Fruit fly (Drosophila melanogaster): Measurements from ENCODE around the gene CG43703.

Gene CG43703

DNA sequence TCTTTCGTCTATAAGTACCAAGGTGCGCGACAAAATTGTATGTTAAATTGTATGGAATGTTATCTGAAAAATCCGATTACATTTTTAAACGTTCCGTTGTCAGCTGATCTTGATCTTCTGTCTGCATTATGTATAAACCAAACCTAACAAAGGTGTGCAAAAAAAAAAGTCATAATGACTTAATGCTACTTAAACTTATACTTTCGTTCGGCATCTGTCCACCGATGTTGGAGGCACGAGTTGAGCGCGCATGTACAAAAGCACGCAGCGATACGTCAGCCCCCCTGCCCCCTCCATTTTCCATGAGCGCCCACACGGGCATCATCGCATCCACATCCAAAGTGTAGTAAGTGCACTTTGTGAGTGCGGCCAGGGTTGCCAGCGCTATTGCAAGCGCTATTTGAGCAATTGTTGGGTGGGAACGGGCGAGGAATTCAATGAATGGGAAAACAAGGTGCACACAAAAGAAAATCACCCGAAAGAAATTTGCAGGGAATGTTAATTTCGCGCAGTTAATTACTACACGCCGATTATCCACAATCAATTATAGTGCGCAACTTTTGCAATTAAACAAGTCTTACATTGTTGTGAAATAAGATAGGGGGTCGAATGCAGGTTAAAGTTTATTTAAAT lies 39.5 kb downstream of the CG43703 start (continued):
- TF ChIP-seq Ets97D (GFP tag; optimal IDR thresholded peaks at IDR 0.05), result peak; percentile 92
- TF ChIP-seq Nf-YB (GFP tag; optimal IDR thresholded peaks at IDR 0.05), result peak; percentile 89
- TF ChIP-seq gsb-n (tag; optimal IDR thresholded peaks at IDR 0.05), result peak; percentile 98
- TF ChIP-seq sna (GFP tag; IDR thresholded peaks at IDR 0.05; ENCODE audit: partially characterized antibody), result no peak
- peak; percentile 78 for TF ChIP-seq CTCF (GFP tag; optimal IDR thresholded peaks at IDR 0.05)
- peak; percentile 98 for TF ChIP-seq Awh (GFP tag; IDR thresholded peaks at IDR 0.05)
- peak in 1 of 3 experiments; percentile 98 for TF ChIP-seq Stat92E (GFP tag; optimal IDR thresholded peaks at IDR 0.05)
- TF ChIP-seq dysf (GFP tag; IDR thresholded peaks at IDR 0.05), result peak; percentile 98
- peak; percentile 81 for TF ChIP-seq Adf1 (GFP tag; IDR thresholded peaks at IDR 0.05)
- TF ChIP-seq ttk (GFP tag; IDR thresholded peaks at IDR 0.05), result peak; percentile 97
- peak; percentile 97 for TF ChIP-seq CG17186 (GFP tag; optimal IDR thresholded peaks at IDR 0.05)
- TF ChIP-seq CG2129 (GFP tag; IDR thresholded peaks at IDR 0.05; ENCODE audit: partially characterized antibody), result no peak
- TF ChIP-seq NK7.1 (GFP tag; optimal IDR thresholded peaks at IDR 0.05), result peak; percentile 97
- TF ChIP-seq Deaf1 (tag; optimal IDR thresholded peaks at IDR 0.05), result peak; percentile 90
- TF ChIP-seq CHES-1-like (GFP tag; optimal IDR thresholded peaks at IDR 0.05), result peak; percentile 98
- TF ChIP-seq NFAT (GFP tag; IDR thresholded peaks at IDR 0.05), result peak; percentile 92
- TF ChIP-seq org-1 (GFP tag; optimal IDR thresholded peaks at IDR 0.05), result peak; percentile 98
- TF ChIP-seq tgo (GFP tag; IDR thresholded peaks at IDR 0.05), result peak; percentile 97
- TF ChIP-seq CG14965 (GFP tag; optimal IDR thresholded peaks at IDR 0.05; ENCODE audit: borderline replicate concordance), result peak; percentile 88
- peak; percentile 99 for TF ChIP-seq lab (GFP tag; optimal IDR thresholded peaks at IDR 0.05)
- TF ChIP-seq bigmax (GFP tag; optimal IDR thresholded peaks at IDR 0.05), result peak; percentile 78
- peak; percentile 98 for TF ChIP-seq kni (GFP tag; optimal IDR thresholded peaks at IDR 0.05)
- TF ChIP-seq inv (GFP tag; IDR thresholded peaks at IDR 0.05; ENCODE audit: partially characterized antibody), result no peak
- TF ChIP-seq emc (GFP tag; optimal IDR thresholded peaks at IDR 0.05), result peak; percentile 92
- peak; percentile 94 for TF ChIP-seq CG11456 (GFP tag; IDR thresholded peaks at IDR 0.05)
- TF ChIP-seq CG33557 (GFP tag; optimal IDR thresholded peaks at IDR 0.05), result peak; percentile 82
- TF ChIP-seq Mes4 (GFP tag; optimal IDR thresholded peaks at IDR 0.05), result peak; percentile 99
- peak; percentile 95 for TF ChIP-seq cato (GFP tag; optimal IDR thresholded peaks at IDR 0.05; ENCODE audit: borderline replicate concordance)
- TF ChIP-seq ERR (GFP tag; optimal IDR thresholded peaks at IDR 0.05), result peak; percentile 96
- TF ChIP-seq ems (GFP tag; optimal IDR thresholded peaks at IDR 0.05), result peak; percentile 98
- TF ChIP-seq B-H1 (GFP tag; IDR thresholded peaks at IDR 0.05), result peak; percentile 97
- TF ChIP-seq CG1024 (GFP tag; IDR thresholded peaks at IDR 0.05), result peak; percentile 93
- no peak for TF ChIP-seq Doc3 (GFP tag; IDR thresholded peaks at IDR 0.05; ENCODE audit: partially characterized antibody)
- TF ChIP-seq wdn (GFP tag; IDR thresholded peaks at IDR 0.05), result peak; percentile 95
- TF ChIP-seq CG5245 (GFP tag; optimal IDR thresholded peaks at IDR 0.05), result peak; percentile 97
- peak; percentile 97 for TF ChIP-seq grau (tag; optimal IDR thresholded peaks at IDR 0.05)
- TF ChIP-seq kah (GFP tag; optimal IDR thresholded peaks at IDR 0.05), result peak; percentile 98
- TF ChIP-seq CG9437 (GFP tag; optimal IDR thresholded peaks at IDR 0.05), result peak; percentile 88
- peak; percentile 20 for TF ChIP-seq corto (GFP tag; optimal IDR thresholded peaks at IDR 0.05)
- no peak for TF ChIP-seq tna (GFP tag; IDR thresholded peaks at IDR 0.05; ENCODE audit: partially characterized antibody)
- TF ChIP-seq usp (GFP tag; optimal IDR thresholded peaks at IDR 0.05), result no peak
- no peak for TF ChIP-seq pita (GFP tag; optimal IDR thresholded peaks at IDR 0.05)
- peak; percentile 97 for TF ChIP-seq Max (GFP tag; optimal IDR thresholded peaks at IDR 0.05)
- peak; percentile 99 for TF ChIP-seq CG12071 (GFP tag; optimal IDR thresholded peaks at IDR 0.05)
- TF ChIP-seq CG42726 (GFP tag; IDR thresholded peaks at IDR 0.05; ENCODE audit: partially characterized antibody), result no peak
- peak; percentile 97 for TF ChIP-seq CG14667 (GFP tag; IDR thresholded peaks at IDR 0.05)
- no peak for TF ChIP-seq CG15479 (GFP tag; optimal IDR thresholded peaks at IDR 0.05)
- peak; percentile 87 for TF ChIP-seq E2f2 (GFP tag; IDR thresholded peaks at IDR 0.05)
- peak; percentile 98 for TF ChIP-seq mirr (GFP tag; optimal IDR thresholded peaks at IDR 0.05)
- TF ChIP-seq CG17829 (tag; optimal IDR thresholded peaks at IDR 0.05), result peak; percentile 99

Measured in whole organism, embryonic.